Fruit fly (Drosophila melanogaster) whole organism: ENCODE data around the gene CG15373.

Experiments
- CG8478 ChIP-seq: fragments of >200 bp; optimal IDR thresholded peaks from 2 replicates; lab custom pipeline; 2018; ENCODE audit warnings: inconsistent platforms
- Dll ChIP-seq: fragments of >200 bp; optimal IDR thresholded peaks from 2 replicates; lab custom pipeline; 2017
- EcR ChIP-seq, 2 experiments: fragments of >200 bp; optimal IDR thresholded peaks; 2 replicates each; lab custom pipeline; 2017; ENCODE audit warnings: missing biosample characterization in 2 of 2, missing genetic modification characterization in 2 of 2, missing genetic modification reagents in 2 of 2
- pan ChIP-seq: fragments of >200 bp; optimal IDR thresholded peaks from 2 replicates; lab custom pipeline; 2017
- psq ChIP-seq: fragments of >200 bp; optimal IDR thresholded peaks from 2 replicates; lab custom pipeline; 2017
- usp ChIP-seq: fragments of >200 bp; optimal IDR thresholded peaks from 2 replicates; lab custom pipeline; 2017; ENCODE audit warnings: missing biosample characterization, missing genetic modification characterization, mixed read lengths

CG15373 gene

dm6 chrX:18043691-18044090, at the start of gene CG15373:
CG15373 (plus strand) TSS chrX:18043991.
- TF ChIP-seq Dll (no peak), usp (no peak), pan (lab: Kevin White, UChicago) (no peak), CG8478 (lab: Kevin White, UChicago) (no peak), psq (lab: Kevin White, UChicago) (no peak), EcR (GFP tag; optimal IDR thresholded peaks at IDR 0.05; lab: Kevin White, UChicago) (no peak)

- TF ChIP-seq CG8478 (lab: Kevin White, UChicago), result no peak
- no peak for TF ChIP-seq psq (lab: Kevin White, UChicago)
- no peak for TF ChIP-seq EcR (GFP tag; optimal IDR thresholded peaks at IDR 0.05; lab: Kevin White, UChicago)
- no peak for TF ChIP-seq usp
- no peak for TF ChIP-seq pan (lab: Kevin White, UChicago)
- no peak for TF ChIP-seq Dll
These were observed 48.3 kb upstream of the CG15373 start for dm6 chrX:17995535-17995934.

dm6 chrX:18003772-18004569, 39.8 kb upstream of the CG15373 start:
- no peak for TF ChIP-seq EcR (GFP tag; optimal IDR thresholded peaks at IDR 0.05; lab: Kevin White, UChicago)
- no peak for TF ChIP-seq CG8478 (lab: Kevin White, UChicago)
- TF ChIP-seq psq (lab: Kevin White, UChicago), result no peak
- no peak for TF ChIP-seq Dll
- no peak for TF ChIP-seq usp

DNA sequence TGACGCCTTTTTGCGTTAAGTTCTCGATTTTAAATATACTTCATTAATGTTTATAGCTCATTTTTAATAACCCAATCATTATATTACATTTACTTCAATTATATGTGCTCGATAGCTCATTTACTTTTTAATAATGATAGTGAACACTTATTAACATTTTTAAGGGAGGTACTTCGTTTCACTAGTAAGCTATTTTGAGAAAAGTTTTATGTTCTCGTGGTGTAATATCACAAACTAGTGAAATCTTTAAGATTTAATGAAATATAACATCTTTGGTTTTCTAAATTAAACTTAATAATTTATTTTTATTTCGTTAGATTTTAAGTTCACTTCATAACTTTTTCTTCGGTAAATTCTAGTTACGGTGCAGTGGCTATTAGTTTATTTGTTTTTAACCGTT, 36.3 kb upstream of the CG15373 start, which contains the start of gene CG12672:
TSS of gene CG12672 (minus strand) at position 101 of the 400 bp plus-strand sequence.
- TF ChIP-seq CG8478 (lab: Kevin White, UChicago), result no peak

dm6 chrX:18009438-18009837, 34.4 kb upstream of the CG15373 start:
- TF ChIP-seq EcR (GFP tag; optimal IDR thresholded peaks at IDR 0.05; lab: Kevin White, UChicago), result no peak
- TF ChIP-seq Dll, result no peak
- TF ChIP-seq pan (lab: Kevin White, UChicago), result no peak
- TF ChIP-seq CG8478 (lab: Kevin White, UChicago), result no peak
- no peak for TF ChIP-seq usp
- TF ChIP-seq psq (lab: Kevin White, UChicago), result no peak

- no peak for TF ChIP-seq EcR (GFP tag; optimal IDR thresholded peaks at IDR 0.05; lab: Kevin White, UChicago)
- TF ChIP-seq psq (lab: Kevin White, UChicago), result no peak
- TF ChIP-seq usp, result no peak
These were observed 29.2 kb upstream of the CG15373 start for dm6 chrX:18014601-18015000.

dm6 chrX:18018437-18019100, 25.2 kb upstream of the CG15373 start:
- TF ChIP-seq EcR (GFP tag; optimal IDR thresholded peaks at IDR 0.05; lab: Kevin White, UChicago) (no peak), Dll (no peak), psq (lab: Kevin White, UChicago) (no peak), usp (no peak), CG8478 (lab: Kevin White, UChicago) (no peak), pan (lab: Kevin White, UChicago) (no peak)

- TF ChIP-seq CG8478 (lab: Kevin White, UChicago) (no peak), EcR (GFP tag; optimal IDR thresholded peaks at IDR 0.05; lab: Kevin White, UChicago) (no peak), Dll (no peak), psq (lab: Kevin White, UChicago) (no peak), usp (no peak), pan (lab: Kevin White, UChicago) (no peak)
These were observed 20.1 kb upstream of the CG15373 start, which contains the start of gene CG6867 for dm6 chrX:18023615-18024163. CG6867 (plus strand) TSS chrX:18023870.

dm6 chrX:18052135-18052534, 8.3 kb downstream of the CG15373 start:
- TF ChIP-seq CG8478 (lab: Kevin White, UChicago) (no peak), usp (no peak), Dll (no peak), psq (lab: Kevin White, UChicago) (no peak), EcR (GFP tag; optimal IDR thresholded peaks at IDR 0.05; lab: Kevin White, UChicago) (no peak), pan (lab: Kevin White, UChicago) (no peak)

- TF ChIP-seq CG8478 (lab: Kevin White, UChicago) (no peak), EcR (GFP tag; optimal IDR thresholded peaks at IDR 0.05; lab: Kevin White, UChicago) (no peak), usp (no peak), psq (lab: Kevin White, UChicago) (no peak), pan (lab: Kevin White, UChicago) (no peak), Dll (no peak)
These were observed 13.4 kb downstream of the CG15373 start for dm6 chrX:18057202-18057601.

- no peak for TF ChIP-seq psq (lab: Kevin White, UChicago)
- no peak for TF ChIP-seq pan (lab: Kevin White, UChicago)
- TF ChIP-seq usp, result no peak
- TF ChIP-seq EcR (GFP tag; optimal IDR thresholded peaks at IDR 0.05; lab: Kevin White, UChicago), result no peak
- no peak for TF ChIP-seq CG8478 (lab: Kevin White, UChicago)
- no peak for TF ChIP-seq Dll
These were observed 14.3 kb downstream of the CG15373 start for dm6 chrX:18058108-18058507.

dm6 chrX:18063144-18063772, 19.5 kb downstream of the CG15373 start, which contains the start of gene Sh:
Sh (minus strand) TSS chrX:18063247.
- TF ChIP-seq EcR (GFP tag; optimal IDR thresholded peaks at IDR 0.05; lab: Kevin White, UChicago) (no peak), pan (lab: Kevin White, UChicago) (no peak), CG8478 (lab: Kevin White, UChicago) (no peak), Dll (no peak), usp (no peak), psq (lab: Kevin White, UChicago) (no peak)
